Fruit fly (Drosophila melanogaster) whole organism, wandering third instar larva: Measurements from ENCODE around the gene CG43117.
A peak's percentile ranks its signal among the peaks of the same experiment; 100 is the strongest.

Experiments
- CrebA ChIP-seq: fragments of 200-800 bp; sonication (Bioruptor generic); optimal IDR thresholded peaks from 2 replicates; lab custom pipeline; 2016; ENCODE audit warnings: missing biosample characterization, mild to moderate bottlenecking, missing genetic modification characterization, borderline replicate concordance
- GATAd ChIP-seq: sonication (Bioruptor generic); optimal IDR thresholded peaks from 2 replicates; lab custom pipeline; 2016; ENCODE audit warnings: missing biosample characterization, missing genetic modification characterization
- Rel ChIP-seq, 2 experiments: fragments of 200-800 bp; sonication (Bioruptor generic) in 1 of 2; optimal IDR thresholded peaks; 2 replicates in 1 of 2; 3 replicates in 1 of 2; lab custom pipeline; 2016 to 2019; ENCODE audit warnings: mild to moderate bottlenecking in 2 of 2, missing biosample characterization in 2 of 2, missing genetic modification characterization in 2 of 2, moderate library complexity in 1 of 2
- dsf ChIP-seq: sonication (Bioruptor generic); optimal IDR thresholded peaks from 2 replicates; lab custom pipeline; 2016; ENCODE audit warnings: missing biosample characterization, missing genetic modification characterization, borderline replicate concordance
- foxo ChIP-seq, 2 experiments: fragments of 200-800 bp; sonication (Bioruptor generic); optimal IDR thresholded peaks; 2 replicates in 1 of 2; 3 replicates in 1 of 2; lab custom pipeline; 2016 to 2017; ENCODE audit warnings: missing biosample characterization in 2 of 2, missing genetic modification characterization in 2 of 2
- h ChIP-seq: fragments of 200-800 bp; sonication (Bioruptor generic); optimal IDR thresholded peaks from 3 replicates; lab custom pipeline; 2016; ENCODE audit warnings: missing biosample characterization, mild to moderate bottlenecking, missing genetic modification characterization
- lola ChIP-seq: fragments of >200 bp; optimal IDR thresholded peaks from 2 replicates; lab custom pipeline; 2017; ENCODE audit warnings: missing biosample characterization, missing genetic modification characterization
- rgr ChIP-seq: fragments of 200-800 bp; sonication (Bioruptor generic); optimal IDR thresholded peaks from 3 replicates; lab custom pipeline; 2016; ENCODE audit warnings: missing biosample characterization, mild to moderate bottlenecking, missing genetic modification characterization
- sv ChIP-seq: fragments of 200-800 bp; sonication (Bioruptor generic); optimal IDR thresholded peaks from 3 replicates; lab custom pipeline; 2016; ENCODE audit warnings: missing biosample characterization, missing genetic modification characterization
- tai ChIP-seq: sonication (Bioruptor generic); optimal IDR thresholded peaks from 2 replicates; lab custom pipeline; 2016; ENCODE audit warnings: missing biosample characterization, missing genetic modification characterization
- woc ChIP-seq: sonication (Bioruptor generic); optimal IDR thresholded peaks from 2 replicates; lab custom pipeline; 2016; ENCODE audit warnings: missing biosample characterization, mild to moderate bottlenecking, missing genetic modification characterization

DNA sequence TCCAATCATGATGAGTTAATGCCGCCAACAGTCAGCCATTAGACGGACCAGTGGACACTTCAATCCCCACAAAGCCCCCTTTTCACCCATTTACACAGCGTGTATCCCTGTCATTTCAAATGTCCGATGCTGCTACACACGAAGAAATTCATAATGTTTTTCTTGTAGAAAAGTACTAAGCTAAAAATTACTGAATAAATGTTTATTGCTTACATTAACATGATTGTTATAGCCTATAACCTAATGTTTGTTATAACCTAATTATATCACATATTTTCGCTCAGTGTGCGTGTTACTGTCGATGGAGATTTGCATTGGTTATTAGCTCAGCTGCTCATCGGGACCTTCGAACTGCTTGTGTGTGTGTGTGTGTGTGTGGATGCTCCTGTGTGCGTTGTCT, 18.1 kb upstream of the CG43117 start:
- TF ChIP-seq GATAd (GFP tag; lab: Kevin White, UChicago) = no peak
- no peak for TF ChIP-seq tai (GFP tag; lab: Kevin White, UChicago)
- no peak for TF ChIP-seq dsf (GFP tag; lab: Kevin White, UChicago)
- peak; percentile 61 for TF ChIP-seq rgr
- TF ChIP-seq foxo (GFP tag; optimal IDR thresholded peaks at IDR 0.05; lab: Kevin White, UChicago) = peak in 1 of 2 experiments; percentile 63
- no peak for TF ChIP-seq Rel (GFP tag; optimal IDR thresholded peaks at IDR 0.05; lab: Kevin White, UChicago)
- no peak for TF ChIP-seq Rel (tag; optimal IDR thresholded peaks at IDR 0.05; lab: Kevin White, UChicago)
- peak; percentile 68 for TF ChIP-seq h
- no peak for TF ChIP-seq woc
- no peak for TF ChIP-seq lola (GFP tag; lab: Kevin White, UChicago)
- TF ChIP-seq sv = peak; percentile 1
- TF ChIP-seq CrebA = no peak
